Fruit fly (Drosophila melanogaster) whole organism, wandering third instar larva: ENCODE results near the gene CG14537.

ENCODE experiments used
- CrebA ChIP-seq: fragments of 200-800 bp; sonication (Bioruptor generic); optimal IDR thresholded peaks from 2 replicates; lab custom pipeline; 2016; ENCODE audit warnings: missing biosample characterization, mild to moderate bottlenecking, missing genetic modification characterization, borderline replicate concordance
- Jra ChIP-seq: sonication (Bioruptor generic); optimal IDR thresholded peaks from 2 replicates; lab custom pipeline; 2016; ENCODE audit warnings: missing biosample characterization, missing genetic modification characterization
- br ChIP-seq: fragments of 200-800 bp; sonication (Bioruptor generic); optimal IDR thresholded peaks from 2 replicates; lab custom pipeline; 2016; ENCODE audit warnings: missing biosample characterization, missing genetic modification characterization
- brk ChIP-seq: fragments of 200-800 bp; sonication (Bioruptor generic); optimal IDR thresholded peaks from 2 replicates; lab custom pipeline; 2016; ENCODE audit warnings: missing biosample characterization, mild to moderate bottlenecking, missing genetic modification characterization
- dmrt93B ChIP-seq: fragments of 200-800 bp; sonication (Bioruptor generic); optimal IDR thresholded peaks from 2 replicates; lab custom pipeline; 2018; ENCODE audit warnings: missing biosample characterization, mild to moderate bottlenecking, missing genetic modification characterization
- fru ChIP-seq: fragments of 200-800 bp; sonication (Bioruptor generic); optimal IDR thresholded peaks from 3 replicates; lab custom pipeline; 2016; ENCODE audit warnings: missing biosample characterization, mild to moderate bottlenecking, missing genetic modification characterization
- rgr ChIP-seq: fragments of 200-800 bp; sonication (Bioruptor generic); optimal IDR thresholded peaks from 3 replicates; lab custom pipeline; 2016; ENCODE audit warnings: missing biosample characterization, mild to moderate bottlenecking, missing genetic modification characterization

dm6 chr2L:7799804-7800433, 40.3 kb upstream of the CG14537 start, which contains the start of the genes Herp and r2d2:
- no peak for TF ChIP-seq CrebA (GFP tag; lab: Kevin White, UChicago)
- TF ChIP-seq br (GFP tag; lab: Kevin White, UChicago), result peak; percentile 88
- TF ChIP-seq Jra (GFP tag; lab: Kevin White, UChicago), result peak; percentile 61
- peak; percentile 81 for TF ChIP-seq dmrt93B (GFP tag; lab: Kevin White, UChicago)
- TF ChIP-seq brk (GFP tag; lab: Kevin White, UChicago), result peak; percentile 71
- peak; percentile 86 for TF ChIP-seq rgr (GFP tag; lab: Kevin White, UChicago)
- TF ChIP-seq fru (GFP tag; lab: Kevin White, UChicago), result peak; percentile 90
